Worm (Caenorhabditis elegans): ENCODE results near the gene T25B9.6.

- TF ChIP-seq ceh-82 (tag; optimal IDR thresholded peaks at IDR 0.05) (no peak), fkh-10 (GFP tag; optimal IDR thresholded peaks at IDR 0.05) (no peak), F49E8.2 (tag; optimal IDR thresholded peaks at IDR 0.05; ENCODE audit: borderline replicate concordance) (no peak)
These were observed 28.8 kb downstream of the T25B9.6 start, which contains the start of gene srd-7 for ce11 chrIV:10786731-10787130.
